Worm (Caenorhabditis elegans) whole organism, young adult: ENCODE data around the gene F15G9.1.

Experiments used
- F57A8.1 ChIP-seq: fragments of 200-800 bp; sonication (Bioruptor generic); optimal IDR thresholded peaks from 2 replicates; lab custom pipeline; 2018; ENCODE audit warnings: mild to moderate bottlenecking, missing genetic modification characterization, moderate library complexity, missing compliant biosample characterization
- athp-1 ChIP-seq: sonication (generic microtip); optimal IDR thresholded peaks from 2 replicates; lab custom pipeline; 2017; ENCODE audit warnings: mild to moderate bottlenecking, missing genetic modification characterization, missing compliant biosample characterization
- ceh-40 ChIP-seq: fragments of 200-800 bp; sonication (Bioruptor generic); IDR thresholded peaks from 2 replicates; pipeline ENCODE4 v1.3.6; 2022; ENCODE audit warnings: missing genetic modification characterization, missing compliant biosample characterization
- ceh-79 ChIP-seq: sonication (generic microtip); optimal IDR thresholded peaks from 2 replicates; lab custom pipeline; 2017; ENCODE audit warnings: mild to moderate bottlenecking, missing genetic modification characterization, missing compliant biosample characterization
- dpff-1 ChIP-seq: sonication (generic microtip); optimal IDR thresholded peaks from 2 replicates; lab custom pipeline; 2017; ENCODE audit warnings: mild to moderate bottlenecking, missing genetic modification characterization, missing compliant biosample characterization
- dpl-1 ChIP-seq: fragments of 150-350 bp; optimal IDR thresholded peaks from 2 replicates; lab custom pipeline; 2014; ENCODE audit warnings: missing biosample characterization, missing genetic modification reagents, missing genetic modification characterization
- let-607 ChIP-seq, 2 experiments: fragments of 200-800 bp in 1 of 2; sonication (Bioruptor generic) in 1 of 2; sonication (generic microtip) in 1 of 2; optimal IDR thresholded peaks; 2 replicates each; lab custom pipeline; 2016 to 2018; ENCODE audit warnings: mild to moderate bottlenecking in 2 of 2, missing compliant biosample characterization in 2 of 2, missing genetic modification characterization in 2 of 2, moderate library complexity in 2 of 2, missing genotype in 1 of 2
- lir-1 ChIP-seq: fragments of 200-800 bp; sonication (Bioruptor generic); conservative IDR thresholded peaks from 2 replicates; pipeline ENCODE4 v1.3.6; 2022; ENCODE audit warnings: missing genetic modification reagents, missing genetic modification characterization, missing compliant biosample characterization
- tbp1 ChIP-seq: fragments of 200-800 bp; sonication (Bioruptor generic); optimal IDR thresholded peaks from 2 replicates; lab custom pipeline; 2018; ENCODE audit warnings: mild to moderate bottlenecking, missing genetic modification characterization, missing compliant biosample characterization
- unc-62 ChIP-seq: fragments of 150-350 bp; optimal IDR thresholded peaks from 2 replicates; lab custom pipeline; 2014; ENCODE audit warnings: missing biosample characterization, missing genetic modification reagents, missing genetic modification characterization

DNA sequence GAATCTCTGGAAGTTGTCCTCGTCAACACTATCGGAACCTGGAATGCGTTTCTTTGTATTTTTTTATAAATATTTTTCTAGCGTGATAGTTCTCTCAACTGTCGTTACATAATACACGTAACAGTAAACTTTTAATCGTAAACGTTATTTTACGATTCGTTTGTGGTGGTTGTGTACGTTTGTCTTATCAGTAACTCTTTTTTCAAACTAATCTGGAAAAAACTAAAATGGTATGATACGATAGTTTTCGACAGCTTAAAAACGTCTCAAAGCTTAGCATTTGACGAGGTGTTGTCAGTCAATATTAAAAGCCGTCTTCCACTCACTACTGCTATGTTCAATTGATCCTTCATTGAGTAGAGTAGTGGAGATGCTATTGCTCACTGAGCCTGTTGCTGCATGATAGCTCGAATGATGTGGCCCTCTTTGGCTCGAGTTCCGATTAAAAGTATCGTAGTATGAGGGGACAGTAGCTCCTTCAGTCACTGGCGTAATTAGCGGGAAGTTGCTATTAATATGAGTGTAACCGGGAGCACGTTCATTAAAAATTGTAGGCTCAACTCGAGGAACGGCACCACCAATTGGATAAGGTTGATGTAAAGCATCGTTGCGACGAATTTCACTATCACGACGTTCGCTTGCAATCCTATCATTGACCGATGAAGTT is 29.3 kb upstream of the F15G9.1 start:
- TF ChIP-seq F57A8.1, result no peak
- TF ChIP-seq dpff-1 (tag; lab: Kevin White, UChicago), result no peak
- TF ChIP-seq let-607 (tag; optimal IDR thresholded peaks at IDR 0.05; lab: Kevin White, UChicago), result no peak
- TF ChIP-seq ceh-79 (tag; lab: Kevin White, UChicago), result no peak
- TF ChIP-seq dpl-1 (GFP tag; lab: Kevin White, UChicago), result no peak
- TF ChIP-seq tbp1 (GFP tag; lab: Kevin White, UChicago), result no peak
- TF ChIP-seq athp-1, result no peak
- TF ChIP-seq unc-62, result no peak
- TF ChIP-seq lir-1 (GFP tag; lab: Robert Waterston, UW), result no peak
- TF ChIP-seq ceh-40 (GFP tag; lab: Robert Waterston, UW), result no peak
